Fruit fly (Drosophila melanogaster) whole organism, pupa: ENCODE data around the gene CG9922.

Experiments
- CG10348 ChIP-seq: fragments of 200-800 bp; sonication (Bioruptor generic); IDR thresholded peaks from 2 replicates; pipeline ENCODE4 v1.3.6; 2022; ENCODE audit warnings: missing biosample characterization, missing genetic modification characterization
- CG12605 ChIP-seq: fragments of 200-800 bp; sonication (Bioruptor generic); IDR thresholded peaks from 2 replicates; pipeline ENCODE4 v1.3.6; 2022; ENCODE audit warnings: missing biosample characterization, missing genetic modification characterization
- CG13204 ChIP-seq: fragments of 200-800 bp; sonication (Bioruptor generic); optimal IDR thresholded peaks from 2 replicates; lab custom pipeline; 2018; ENCODE audit warnings: missing biosample characterization, mild to moderate bottlenecking, missing genetic modification characterization, moderate library complexity
- CG14655 ChIP-seq: fragments of 200-800 bp; sonication (Bioruptor generic); optimal IDR thresholded peaks from 3 replicates; lab custom pipeline; 2017; ENCODE audit warnings: mild to moderate bottlenecking, missing biosample characterization, missing genetic modification reagents, missing genetic modification characterization
- CG15710 ChIP-seq: fragments of 200-800 bp; sonication (Bioruptor generic); optimal IDR thresholded peaks from 2 replicates; lab custom pipeline; 2018; ENCODE audit warnings: missing biosample characterization, mild to moderate bottlenecking, missing genetic modification characterization, moderate library complexity
- CG17806 ChIP-seq: fragments of 200-800 bp; sonication (Bioruptor generic); optimal IDR thresholded peaks from 2 replicates; lab custom pipeline; 2018; ENCODE audit warnings: missing biosample characterization, mild to moderate bottlenecking, missing genetic modification characterization, moderate library complexity
- CG32121 ChIP-seq: fragments of 200-800 bp; sonication (Bioruptor generic); IDR thresholded peaks from 2 replicates; pipeline ENCODE4 v1.3.6; 2022; ENCODE audit warnings: missing biosample characterization, missing genetic modification characterization
- CG34367 ChIP-seq: fragments of 200-800 bp; sonication (Bioruptor generic); optimal IDR thresholded peaks from 2 replicates; lab custom pipeline; 2018; ENCODE audit warnings: missing biosample characterization, mild to moderate bottlenecking, missing genetic modification characterization
- CG4496 ChIP-seq: fragments of 200-800 bp; sonication (Bioruptor generic); IDR thresholded peaks from 3 replicates; pipeline ENCODE4 v1.3.6; 2022; ENCODE audit warnings: missing biosample characterization, missing genetic modification characterization
- CG8159 ChIP-seq: fragments of 200-800 bp; sonication (Bioruptor generic); optimal IDR thresholded peaks from 3 replicates; lab custom pipeline; 2018; ENCODE audit warnings: missing biosample characterization, mild to moderate bottlenecking, missing genetic modification characterization, moderate library complexity
- CG8301 ChIP-seq: fragments of 200-800 bp; sonication (Bioruptor generic); optimal IDR thresholded peaks from 2 replicates; lab custom pipeline; 2018; ENCODE audit warnings: missing biosample characterization, mild to moderate bottlenecking, missing genetic modification characterization
- CG9948 ChIP-seq: fragments of 200-800 bp; sonication (Bioruptor generic); optimal IDR thresholded peaks from 2 replicates; lab custom pipeline; 2018; ENCODE audit warnings: missing biosample characterization, mild to moderate bottlenecking, missing genetic modification characterization, moderate library complexity
- D1 ChIP-seq: fragments of 200-800 bp; sonication (Bioruptor generic); optimal IDR thresholded peaks from 2 replicates; lab custom pipeline; 2018; ENCODE audit warnings: missing biosample characterization, mild to moderate bottlenecking, missing genetic modification characterization, moderate library complexity
- EcR ChIP-seq: fragments of 200-800 bp; sonication (Bioruptor generic); optimal IDR thresholded peaks from 3 replicates; lab custom pipeline; 2019; ENCODE audit warnings: missing biosample characterization, missing genetic modification characterization, mild to moderate bottlenecking, moderate library complexity, missing genetic modification reagents
- Ets98B ChIP-seq: fragments of 200-800 bp; sonication (Bioruptor generic); IDR thresholded peaks from 2 replicates; pipeline ENCODE4 v1.3.6; 2022; ENCODE audit warnings: missing biosample characterization, missing genetic modification characterization
- Pif1A ChIP-seq: fragments of 200-800 bp; sonication (Bioruptor generic); optimal IDR thresholded peaks from 3 replicates; lab custom pipeline; 2016; ENCODE audit warnings: missing biosample characterization, missing genetic modification characterization
- Pif1B ChIP-seq: fragments of 200-800 bp; sonication (Bioruptor generic); optimal IDR thresholded peaks from 3 replicates; lab custom pipeline; 2016; ENCODE audit warnings: missing biosample characterization, missing genetic modification characterization
- Snoo ChIP-seq: fragments of 200-800 bp; sonication (Bioruptor generic); optimal IDR thresholded peaks from 3 replicates; lab custom pipeline; 2017; ENCODE audit warnings: missing biosample characterization, mild to moderate bottlenecking, missing genetic modification characterization, inconsistent platforms
- fd96Ca ChIP-seq: fragments of 200-800 bp; sonication (Bioruptor generic); IDR thresholded peaks from 3 replicates; pipeline ENCODE4 v1.3.6; 2022; ENCODE audit warnings: missing biosample characterization, missing genetic modification characterization
- gl ChIP-seq: fragments of 200-800 bp; sonication (Bioruptor generic); optimal IDR thresholded peaks from 2 replicates; lab custom pipeline; 2018; ENCODE audit warnings: missing biosample characterization, mild to moderate bottlenecking, missing genetic modification characterization
- rn ChIP-seq: fragments of 200-800 bp; sonication (Bioruptor generic); IDR thresholded peaks from 2 replicates; pipeline ENCODE4 v1.3.6; 2022; ENCODE audit warnings: missing biosample characterization, missing genetic modification characterization

The CG9922 gene

DNA sequence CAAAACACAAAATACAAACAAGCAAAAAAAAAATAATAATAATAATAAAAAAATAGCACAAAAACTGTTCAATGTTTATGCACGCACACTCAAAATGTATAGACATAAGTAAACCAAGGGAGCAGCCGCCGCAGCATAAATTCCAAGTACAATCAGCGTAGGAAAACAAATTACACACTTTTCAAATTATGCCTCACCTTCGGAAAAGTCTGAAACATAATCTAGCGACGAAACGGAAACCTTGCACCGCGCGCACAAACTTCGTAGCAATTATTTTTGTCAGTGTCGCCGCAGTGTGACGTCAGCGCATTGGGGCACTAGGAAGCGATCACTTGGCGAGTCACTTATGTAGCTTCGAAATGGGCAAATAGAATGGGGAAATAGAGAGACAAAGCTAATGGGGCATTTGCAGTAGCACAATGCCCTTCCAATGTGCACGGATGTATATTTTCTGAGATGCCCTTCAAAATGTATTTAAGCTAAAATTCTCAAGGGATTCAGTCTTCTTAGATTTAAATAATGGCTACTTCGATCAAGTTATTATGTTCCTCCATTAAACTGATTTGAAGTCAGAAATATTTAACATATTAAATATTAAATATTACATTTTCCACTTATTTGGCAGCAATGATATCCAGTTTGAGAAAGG, 19.3 kb downstream of the CG9922 start:
- peak; percentile 66 for TF ChIP-seq CG4496
- no peak for TF ChIP-seq gl (tag; lab: Kevin White, UChicago)
- peak; percentile 48; the same call in 1 of the 2 replicates for TF ChIP-seq CG12605 (GFP tag; lab: Robert Waterston, UW)
- TF ChIP-seq Pif1A: peak; percentile 52
- no peak for TF ChIP-seq CG9948 (tag; lab: Kevin White, UChicago)
- TF ChIP-seq CG32121 (GFP tag; lab: Robert Waterston, UW): peak; percentile 68; the same call in 1 of the 2 replicates
- peak; percentile 2 for TF ChIP-seq CG8301 (tag; lab: Kevin White, UChicago)
- TF ChIP-seq CG8159 (tag; lab: Kevin White, UChicago): peak; percentile 2
- peak; percentile 47 for TF ChIP-seq CG14655 (GFP tag; lab: Kevin White, UChicago)
- peak; percentile 73; the same call in 2 of the 3 replicates for TF ChIP-seq fd96Ca (GFP tag; lab: Robert Waterston, UW)
- peak; percentile 55; the same call in 1 of the 2 replicates for TF ChIP-seq Ets98B (GFP tag; lab: Robert Waterston, UW)

DNA sequence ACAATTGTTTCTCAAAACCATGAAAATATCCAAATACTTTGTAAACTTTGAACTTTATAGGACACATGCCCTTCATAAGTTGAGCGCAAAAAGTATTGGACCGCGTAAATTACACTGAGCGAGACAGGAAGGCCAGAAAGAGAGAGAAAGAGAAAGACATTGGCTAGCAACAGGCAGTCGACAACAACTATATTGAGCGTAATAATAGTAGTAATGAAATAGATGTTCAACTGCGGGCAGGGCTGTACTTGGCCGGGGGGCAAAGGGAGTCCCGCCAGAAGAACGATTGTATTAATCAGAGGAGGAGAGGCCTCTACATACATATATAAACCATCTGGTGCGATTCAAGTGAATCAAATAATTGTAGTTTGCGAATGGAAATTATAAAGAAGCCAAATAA, 21.6 kb downstream of the CG9922 start:
- TF ChIP-seq CG8301 (tag; lab: Kevin White, UChicago) (no peak), fd96Ca (GFP tag; lab: Robert Waterston, UW) (no peak), rn (GFP tag; lab: Robert Waterston, UW) (no peak), gl (tag; lab: Kevin White, UChicago) (no peak), D1 (tag; lab: Kevin White, UChicago) (no peak), EcR (GFP tag; lab: Kevin White, UChicago) (no peak), CG13204 (GFP tag; lab: Kevin White, UChicago) (no peak), CG15710 (tag; lab: Kevin White, UChicago) (no peak), CG17806 (tag; lab: Kevin White, UChicago) (no peak), CG9948 (tag; lab: Kevin White, UChicago) (no peak), CG12605 (GFP tag; lab: Robert Waterston, UW) (no peak), CG10348 (GFP tag; lab: Robert Waterston, UW) (no peak), CG32121 (GFP tag; lab: Robert Waterston, UW) (no peak), Ets98B (GFP tag; lab: Robert Waterston, UW) (no peak), CG14655 (GFP tag; lab: Kevin White, UChicago) (no peak), CG8159 (tag; lab: Kevin White, UChicago) (no peak), Pif1A (no peak), CG4496 (no peak)
- TF ChIP-seq, all 21 proteins: peak for 0

DNA sequence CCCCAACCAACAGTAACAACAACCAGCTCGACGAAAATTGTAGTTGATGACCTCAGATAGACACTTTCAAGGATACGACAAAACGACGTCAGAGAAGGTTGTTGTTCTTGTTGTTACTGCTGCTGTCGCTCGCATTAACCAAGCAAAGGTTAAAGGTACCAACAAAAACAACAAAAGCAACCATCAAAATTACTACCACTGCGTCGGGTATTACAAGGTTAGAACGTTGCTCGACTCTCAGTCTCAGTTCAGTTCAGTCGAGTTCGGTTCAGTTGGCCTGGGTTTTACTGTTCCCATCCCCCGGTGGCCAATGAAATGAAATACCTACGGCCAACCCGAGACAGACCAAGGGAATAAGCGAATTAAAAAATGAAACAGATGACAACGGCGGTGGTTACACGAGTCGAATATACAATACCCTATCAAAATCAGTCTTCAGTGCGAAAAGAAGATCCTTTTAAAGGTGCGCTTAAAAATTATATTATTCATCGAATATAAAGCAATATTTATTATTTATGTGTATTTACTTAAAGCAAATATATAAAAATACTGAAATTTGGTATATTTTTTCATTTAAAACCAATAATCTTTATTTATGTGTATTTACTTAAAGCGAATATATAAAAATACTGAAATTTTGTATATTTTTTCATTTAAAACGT, 22.2 kb downstream of the CG9922 start:
- TF ChIP-seq Pif1B (no peak), CG10348 (GFP tag; lab: Robert Waterston, UW) (no peak), CG32121 (GFP tag; lab: Robert Waterston, UW) (no peak), CG34367 (no peak), Snoo (tag; lab: Kevin White, UChicago) (no peak), gl (tag; lab: Kevin White, UChicago) (no peak), D1 (tag; lab: Kevin White, UChicago) (no peak), Pif1A (no peak), CG17806 (tag; lab: Kevin White, UChicago) (no peak), fd96Ca (GFP tag; lab: Robert Waterston, UW) (no peak), Ets98B (GFP tag; lab: Robert Waterston, UW) (no peak), CG9948 (tag; lab: Kevin White, UChicago) (peak; percentile 28), CG15710 (tag; lab: Kevin White, UChicago) (no peak), CG8159 (tag; lab: Kevin White, UChicago) (peak; percentile 44), CG13204 (GFP tag; lab: Kevin White, UChicago) (no peak), CG12605 (GFP tag; lab: Robert Waterston, UW) (no peak), EcR (GFP tag; lab: Kevin White, UChicago) (peak; percentile 85), rn (GFP tag; lab: Robert Waterston, UW) (no peak), CG8301 (tag; lab: Kevin White, UChicago) (no peak), CG4496 (no peak), CG14655 (GFP tag; lab: Kevin White, UChicago) (no peak)

DNA sequence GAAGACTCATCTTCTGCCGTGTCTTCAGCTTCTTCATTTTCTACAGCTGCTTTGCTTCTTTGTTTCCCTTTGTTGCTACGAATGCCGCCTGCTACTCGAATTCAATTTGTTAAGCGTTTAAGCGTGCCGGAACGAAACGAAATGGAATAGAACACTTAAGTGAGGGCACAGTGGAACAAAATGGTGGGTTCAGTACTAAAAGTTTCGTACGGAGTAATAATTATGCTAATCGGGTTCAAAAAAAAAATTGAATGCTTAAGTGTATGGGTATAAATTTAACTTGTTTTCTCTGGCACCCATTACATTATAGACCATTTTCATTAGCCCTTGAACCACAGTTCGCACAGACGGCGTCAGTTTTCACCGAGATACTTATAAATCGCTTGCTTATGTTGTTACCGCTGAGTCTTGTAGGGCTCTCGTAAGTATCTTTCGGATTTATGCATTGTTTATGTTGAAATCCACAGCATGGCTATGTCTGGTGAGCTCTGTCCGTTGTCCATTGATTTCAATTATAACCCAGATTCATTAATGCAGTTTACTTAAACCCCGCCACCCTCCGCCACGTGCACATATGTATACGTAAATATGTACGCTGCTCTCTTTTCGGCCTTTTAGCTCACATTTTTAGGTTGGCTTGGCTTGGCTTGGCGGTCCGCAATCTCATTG, 23.6 kb downstream of the CG9922 start:
- TF ChIP-seq gl (tag; lab: Kevin White, UChicago) (peak; percentile 95), CG10348 (GFP tag; lab: Robert Waterston, UW) (no peak), CG8301 (tag; lab: Kevin White, UChicago) (peak; percentile 87), CG32121 (GFP tag; lab: Robert Waterston, UW) (peak; percentile 82), D1 (tag; lab: Kevin White, UChicago) (peak; percentile 84), CG14655 (GFP tag; lab: Kevin White, UChicago) (peak; percentile 82), CG8159 (tag; lab: Kevin White, UChicago) (peak; percentile 96), Snoo (tag; lab: Kevin White, UChicago) (peak; percentile 78), CG17806 (tag; lab: Kevin White, UChicago) (peak; percentile 95), EcR (GFP tag; lab: Kevin White, UChicago) (no peak), CG34367 (peak; percentile 85), Pif1A (peak; percentile 88), CG13204 (GFP tag; lab: Kevin White, UChicago) (peak; percentile 55), Ets98B (GFP tag; lab: Robert Waterston, UW) (peak; percentile 88), Pif1B (peak; percentile 88), CG9948 (tag; lab: Kevin White, UChicago) (peak; percentile 77), fd96Ca (GFP tag; lab: Robert Waterston, UW) (peak; percentile 93), CG15710 (tag; lab: Kevin White, UChicago) (peak; percentile 83), rn (GFP tag; lab: Robert Waterston, UW) (peak; percentile 86), CG4496 (peak; percentile 95), CG12605 (GFP tag; lab: Robert Waterston, UW) (peak; percentile 88)
